Fruit fly (Drosophila melanogaster): ENCODE results near the gene Wnt4.

Wnt4 gene

dm6 chr2L:7298744-7299366 lies 21.9 kb upstream of the Wnt4 start (continued):
- TF ChIP-seq dm (GFP tag; optimal IDR thresholded peaks at IDR 0.05) = no peak
- TF ChIP-seq CG13775 (GFP tag; optimal IDR thresholded peaks at IDR 0.05) = peak; percentile 18
- no peak for TF ChIP-seq CG16779 (GFP tag; IDR thresholded peaks at IDR 0.05)
- no peak for TF ChIP-seq Chrac-16 (GFP tag; optimal IDR thresholded peaks at IDR 0.05)
- TF ChIP-seq CG1602 (GFP tag; optimal IDR thresholded peaks at IDR 0.05) = no peak
- TF ChIP-seq CG8089 (GFP tag; optimal IDR thresholded peaks at IDR 0.05) = no peak
- no peak for TF ChIP-seq HmgZ (tag; optimal IDR thresholded peaks at IDR 0.05)
- TF ChIP-seq CG31441 (GFP tag; IDR thresholded peaks at IDR 0.05) = 0 out of 2 replicates have a peak, but pooled peaks have one; percentile 18
- peak; percentile 8 for TF ChIP-seq CG7839 (tag; optimal IDR thresholded peaks at IDR 0.05)
- no peak for TF ChIP-seq prd (optimal IDR thresholded peaks at IDR 0.05)
- TF ChIP-seq prd (GFP tag; IDR thresholded peaks at IDR 0.05) = peak; percentile 66; the same call in 2 of the 3 replicates
- TF ChIP-seq sima (GFP tag; optimal IDR thresholded peaks at IDR 0.05) = no peak
- TF ChIP-seq Hmx (GFP tag; optimal IDR thresholded peaks at IDR 0.05) = no peak
- TF ChIP-seq CG2712 (tag; optimal IDR thresholded peaks at IDR 0.05) = peak; percentile 57
- peak; percentile 27 for TF ChIP-seq nmo (GFP tag; optimal IDR thresholded peaks at IDR 0.05)
- TF ChIP-seq CG14441 (GFP tag; IDR thresholded peaks at IDR 0.05) = no peak
- no peak for TF ChIP-seq Doc3 (GFP tag; IDR thresholded peaks at IDR 0.05; ENCODE audit: partially characterized antibody)
- no peak for TF ChIP-seq CG15601 (tag; optimal IDR thresholded peaks at IDR 0.05)
- no peak for TF ChIP-seq ssp (GFP tag; IDR thresholded peaks at IDR 0.05)
- TF ChIP-seq TFAM (GFP tag; optimal IDR thresholded peaks at IDR 0.05) = no peak
- no peak for TF ChIP-seq CG15011 (GFP tag; optimal IDR thresholded peaks at IDR 0.05)
- no peak for TF ChIP-seq nerfin-2 (GFP tag; IDR thresholded peaks at IDR 0.05; ENCODE audit: partially characterized antibody)
- TF ChIP-seq Taf1 (GFP tag; IDR thresholded peaks at IDR 0.05) = no peak
- TF ChIP-seq CG9932 (GFP tag; IDR thresholded peaks at IDR 0.05) = no peak
- peak; percentile 38 for TF ChIP-seq CG10366 (GFP tag; IDR thresholded peaks at IDR 0.05)
- no peak for TF ChIP-seq Mad (GFP tag; optimal IDR thresholded peaks at IDR 0.05)
- peak; percentile 31; the same call in 1 of the 2 replicates for TF ChIP-seq CG8765 (GFP tag; IDR thresholded peaks at IDR 0.05)
- no peak for TF ChIP-seq CG13624 (GFP tag; optimal IDR thresholded peaks at IDR 0.05)
- TF ChIP-seq Poxn (GFP tag; IDR thresholded peaks at IDR 0.05) = no peak
- TF ChIP-seq mld (GFP tag; IDR thresholded peaks at IDR 0.05; ENCODE audit: partially characterized antibody) = no peak
- TF ChIP-seq mirr (GFP tag; optimal IDR thresholded peaks at IDR 0.05) = no peak
- TF ChIP-seq Rx (GFP tag; IDR thresholded peaks at IDR 0.05) = no peak
- TF ChIP-seq pb (GFP tag; optimal IDR thresholded peaks at IDR 0.05) = no peak
- peak; percentile 4 for TF ChIP-seq CG15696 (tag; optimal IDR thresholded peaks at IDR 0.05)
- TF ChIP-seq Dfd (GFP tag; optimal IDR thresholded peaks at IDR 0.05) = no peak
- TF ChIP-seq gro (GFP tag; optimal IDR thresholded peaks at IDR 0.05) = no peak
- TF ChIP-seq CG4282 (GFP tag; optimal IDR thresholded peaks at IDR 0.05) = no peak
- TF ChIP-seq CG8924 (tag; optimal IDR thresholded peaks at IDR 0.05) = peak; percentile 5
- TF ChIP-seq stwl (tag; optimal IDR thresholded peaks at IDR 0.05) = no peak
- no peak for TF ChIP-seq CG10654 (GFP tag; optimal IDR thresholded peaks at IDR 0.05)
- no peak for TF ChIP-seq CG12071 (GFP tag; optimal IDR thresholded peaks at IDR 0.05)
- TF ChIP-seq Sox102F (GFP tag; optimal IDR thresholded peaks at IDR 0.05) = peak; percentile 20
- no peak for TF ChIP-seq CG5245 (GFP tag; optimal IDR thresholded peaks at IDR 0.05)
- TF ChIP-seq unpg (GFP tag; optimal IDR thresholded peaks at IDR 0.05) = peak; percentile 3
- no peak for TF ChIP-seq CG2678 (tag; optimal IDR thresholded peaks at IDR 0.05)
- TF ChIP-seq Dek (tag; optimal IDR thresholded peaks at IDR 0.05) = no peak
- no peak for TF ChIP-seq CG2129 (GFP tag; IDR thresholded peaks at IDR 0.05; ENCODE audit: partially characterized antibody)
- TF ChIP-seq CG8359 (GFP tag; optimal IDR thresholded peaks at IDR 0.05; ENCODE audit: borderline replicate concordance) = no peak
- TF ChIP-seq CG7745 (tag; optimal IDR thresholded peaks at IDR 0.05) = no peak
- no peak for TF ChIP-seq dysf (GFP tag; IDR thresholded peaks at IDR 0.05)
- TF ChIP-seq Oli (tag; optimal IDR thresholded peaks at IDR 0.05) = no peak

All from whole organism, embryonic.